Fruit fly (Drosophila melanogaster) whole organism, pupa: Measurements from ENCODE around the gene Cyp4c3.

ENCODE experiments used
- CG14655 ChIP-seq: fragments of 200-800 bp; sonication (Bioruptor generic); optimal IDR thresholded peaks from 3 replicates; lab custom pipeline; 2017; ENCODE audit warnings: mild to moderate bottlenecking, missing biosample characterization, missing genetic modification reagents, missing genetic modification characterization
- CG17806 ChIP-seq: fragments of 200-800 bp; sonication (Bioruptor generic); optimal IDR thresholded peaks from 2 replicates; lab custom pipeline; 2018; ENCODE audit warnings: missing biosample characterization, mild to moderate bottlenecking, missing genetic modification characterization, moderate library complexity
- CG32121 ChIP-seq: fragments of 200-800 bp; sonication (Bioruptor generic); IDR thresholded peaks from 2 replicates; pipeline ENCODE4 v1.3.6; 2022; ENCODE audit warnings: missing biosample characterization, missing genetic modification characterization
- CG4496 ChIP-seq: fragments of 200-800 bp; sonication (Bioruptor generic); IDR thresholded peaks from 3 replicates; pipeline ENCODE4 v1.3.6; 2022; ENCODE audit warnings: missing biosample characterization, missing genetic modification characterization
- CG8159 ChIP-seq: fragments of 200-800 bp; sonication (Bioruptor generic); optimal IDR thresholded peaks from 3 replicates; lab custom pipeline; 2018; ENCODE audit warnings: missing biosample characterization, mild to moderate bottlenecking, missing genetic modification characterization, moderate library complexity
- CG8301 ChIP-seq: fragments of 200-800 bp; sonication (Bioruptor generic); optimal IDR thresholded peaks from 2 replicates; lab custom pipeline; 2018; ENCODE audit warnings: missing biosample characterization, mild to moderate bottlenecking, missing genetic modification characterization
- CG9948 ChIP-seq: fragments of 200-800 bp; sonication (Bioruptor generic); optimal IDR thresholded peaks from 2 replicates; lab custom pipeline; 2018; ENCODE audit warnings: missing biosample characterization, mild to moderate bottlenecking, missing genetic modification characterization, moderate library complexity
- D1 ChIP-seq: fragments of 200-800 bp; sonication (Bioruptor generic); optimal IDR thresholded peaks from 2 replicates; lab custom pipeline; 2018; ENCODE audit warnings: missing biosample characterization, mild to moderate bottlenecking, missing genetic modification characterization, moderate library complexity
- EcR ChIP-seq: fragments of 200-800 bp; sonication (Bioruptor generic); optimal IDR thresholded peaks from 3 replicates; lab custom pipeline; 2019; ENCODE audit warnings: missing biosample characterization, missing genetic modification characterization, mild to moderate bottlenecking, moderate library complexity, missing genetic modification reagents
- Pif1A ChIP-seq: fragments of 200-800 bp; sonication (Bioruptor generic); optimal IDR thresholded peaks from 3 replicates; lab custom pipeline; 2016; ENCODE audit warnings: missing biosample characterization, missing genetic modification characterization
- Snoo ChIP-seq: fragments of 200-800 bp; sonication (Bioruptor generic); optimal IDR thresholded peaks from 3 replicates; lab custom pipeline; 2017; ENCODE audit warnings: missing biosample characterization, mild to moderate bottlenecking, missing genetic modification characterization, inconsistent platforms
- fd96Ca ChIP-seq: fragments of 200-800 bp; sonication (Bioruptor generic); IDR thresholded peaks from 3 replicates; pipeline ENCODE4 v1.3.6; 2022; ENCODE audit warnings: missing biosample characterization, missing genetic modification characterization
- gl ChIP-seq: fragments of 200-800 bp; sonication (Bioruptor generic); optimal IDR thresholded peaks from 2 replicates; lab custom pipeline; 2018; ENCODE audit warnings: missing biosample characterization, mild to moderate bottlenecking, missing genetic modification characterization
- rn ChIP-seq: fragments of 200-800 bp; sonication (Bioruptor generic); IDR thresholded peaks from 2 replicates; pipeline ENCODE4 v1.3.6; 2022; ENCODE audit warnings: missing biosample characterization, missing genetic modification characterization

DNA sequence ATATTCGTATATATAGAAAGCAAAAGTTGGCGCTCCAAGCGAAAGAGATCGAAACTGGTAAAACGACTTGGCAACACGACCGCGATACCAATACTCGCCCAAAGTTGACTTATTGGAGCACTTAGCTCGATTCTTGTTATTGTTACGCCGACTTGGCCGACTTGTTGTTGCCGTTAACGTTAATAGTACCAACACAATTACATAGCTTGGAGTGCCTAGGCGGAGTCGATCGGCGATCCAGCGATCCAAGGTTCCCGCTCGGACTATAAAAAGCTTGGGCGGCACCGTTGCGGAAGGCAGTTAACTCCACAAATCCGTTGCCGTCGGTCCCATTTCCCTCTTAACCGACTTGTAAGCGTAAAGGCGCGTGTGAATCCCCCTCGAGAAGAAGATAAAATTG is 26.6 kb upstream of the Cyp4c3 start, which contains the start of gene Cpr100A:
- TF ChIP-seq CG32121 (GFP tag; lab: Robert Waterston, UW), result no peak
- TF ChIP-seq CG8301 (tag; lab: Kevin White, UChicago), result no peak
- TF ChIP-seq CG17806 (tag; lab: Kevin White, UChicago), result no peak
- TF ChIP-seq CG4496, result no peak
- TF ChIP-seq EcR, result peak; percentile 57
- TF ChIP-seq CG9948 (tag; lab: Kevin White, UChicago), result no peak
- no peak for TF ChIP-seq D1 (tag; lab: Kevin White, UChicago)
- TF ChIP-seq Snoo, result no peak
- no peak for TF ChIP-seq CG8159 (tag; lab: Kevin White, UChicago)
- no peak for TF ChIP-seq CG14655 (GFP tag; lab: Kevin White, UChicago)
- TF ChIP-seq rn, result no peak
- TF ChIP-seq Pif1A (GFP tag; lab: Kevin White, UChicago), result no peak
- no peak for TF ChIP-seq fd96Ca (GFP tag; lab: Robert Waterston, UW)
- no peak for TF ChIP-seq gl (tag; lab: Kevin White, UChicago)
